Fruit fly (Drosophila melanogaster): ENCODE measurements around the gene CG7564.

DNA sequence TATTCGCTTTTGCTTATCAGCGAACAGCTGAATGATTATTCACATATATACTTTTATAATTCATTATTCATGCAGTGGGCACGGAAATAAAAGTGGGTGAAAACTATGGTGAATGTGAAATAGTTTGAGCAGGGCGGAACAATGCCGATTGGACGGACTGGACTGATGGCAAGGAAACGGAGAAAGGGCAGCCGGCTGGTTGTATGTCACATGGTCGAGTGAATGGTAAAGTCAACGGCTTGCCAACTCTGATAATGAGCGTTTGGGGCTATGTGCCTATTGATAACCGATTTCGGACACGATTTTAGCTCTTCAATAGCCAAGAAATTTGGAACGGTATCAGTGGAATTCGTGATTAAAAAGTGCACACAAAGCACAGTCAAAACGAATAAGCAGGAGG, 21.7 kb downstream of the CG7564 start:
- TF ChIP-seq CG14711 (tag; optimal IDR thresholded peaks at IDR 0.05) (no peak), CG11617 (GFP tag; optimal IDR thresholded peaks at IDR 0.05) (no peak), toe (GFP tag; optimal IDR thresholded peaks at IDR 0.05) (no peak), CG1620 (GFP tag; optimal IDR thresholded peaks at IDR 0.05) (no peak), kay (GFP tag; ENCODE audit: borderline replicate concordance) (peak; percentile 11)

Measured in whole organism, adult.